Worm (Caenorhabditis elegans) whole organism, L4 larva: ENCODE measurements around the gene K03B4.2.
A peak's percentile ranks its signal among the peaks of the same experiment; 100 is the strongest.

Experiments
- F37D6.2 ChIP-seq: sonication (generic microtip); optimal IDR thresholded peaks from 2 replicates; lab custom pipeline; 2016; ENCODE audit warnings: mild to moderate bottlenecking, missing genetic modification characterization, missing compliant biosample characterization
- T26A8.4 ChIP-seq: fragments of 200-800 bp; sonication (Bioruptor generic); IDR thresholded peaks from 2 replicates; pipeline ENCODE4 v1.3.6; 2022; ENCODE audit warnings: missing genetic modification characterization, missing compliant biosample characterization
- aha-1 ChIP-seq: fragments of 150-350 bp; peaks from one replicate; lab custom pipeline; 2014; ENCODE audit warnings: missing biosample characterization, missing genetic modification characterization
- ama-1 ChIP-seq: fragments of 150-350 bp; optimal IDR thresholded peaks from 2 replicates; lab custom pipeline; 2014; ENCODE audit warnings: inconsistent platforms, mixed read lengths
- ceh-20 ChIP-seq: fragments of 200-800 bp; sonication (Bioruptor generic); IDR thresholded peaks from 2 replicates; pipeline ENCODE4 v1.3.6; 2022; ENCODE audit warnings: missing genetic modification reagents, missing genetic modification characterization, missing compliant biosample characterization
- ceh-28 ChIP-seq: fragments of 150-350 bp; optimal IDR thresholded peaks from 2 replicates; lab custom pipeline; 2014; ENCODE audit warnings: missing biosample characterization, missing genetic modification reagents, missing genetic modification characterization
- cey-2 ChIP-seq: sonication (generic microtip); optimal IDR thresholded peaks from 3 replicates; lab custom pipeline; 2017; ENCODE audit warnings: missing genetic modification characterization, mild to moderate bottlenecking, missing compliant biosample characterization, antibody characterized with exemption, borderline replicate concordance; ENCODE audit not compliant: insufficient read depth
- daf-12 ChIP-seq: fragments of 150-350 bp; optimal IDR thresholded peaks from 2 replicates; lab custom pipeline; 2014; ENCODE audit warnings: missing biosample characterization, missing genetic modification reagents, missing genetic modification characterization
- daf-16 ChIP-seq, 3 experiments: sonication (generic microtip); optimal IDR thresholded peaks; 2 replicates each; lab custom pipeline; 2016 to 2017; ENCODE audit warnings: missing genetic modification characterization in 3 of 3, missing genetic modification reagents in 3 of 3, mild to moderate bottlenecking in 2 of 3, missing compliant biosample characterization in 2 of 3, missing biosample characterization in 1 of 3, moderate library complexity in 1 of 3
- dmd-6 ChIP-seq: fragments of 200-800 bp; sonication (Bioruptor generic); IDR thresholded peaks from 2 replicates; pipeline ENCODE4 v1.3.6; 2022; ENCODE audit warnings: missing genetic modification reagents, missing genetic modification characterization, missing compliant biosample characterization
- dmd-9 ChIP-seq: fragments of 200-800 bp; sonication (Bioruptor generic); IDR thresholded peaks from 2 replicates; pipeline ENCODE4 v1.3.6; 2022; ENCODE audit warnings: missing genetic modification reagents, missing genetic modification characterization, missing compliant biosample characterization
- dpl-1 ChIP-seq: fragments of 150-350 bp; optimal IDR thresholded peaks from 2 replicates; lab custom pipeline; 2014; ENCODE audit warnings: missing biosample characterization, missing genetic modification reagents, missing genetic modification characterization
- duxl-1 ChIP-seq: sonication (generic microtip); optimal IDR thresholded peaks from 2 replicates; lab custom pipeline; 2016; ENCODE audit warnings: mild to moderate bottlenecking, missing genetic modification characterization, moderate library complexity, missing compliant biosample characterization; ENCODE audit not compliant: poor library complexity
- hlh-11 ChIP-seq: fragments of 200-800 bp; sonication (Bioruptor generic); optimal IDR thresholded peaks from 2 replicates; lab custom pipeline; 2018; ENCODE audit warnings: mild to moderate bottlenecking, missing genetic modification characterization, missing compliant biosample characterization
- hlh-30 ChIP-seq: sonication (generic microtip); optimal IDR thresholded peaks from 2 replicates; lab custom pipeline; 2017; ENCODE audit warnings: antibody characterized with exemption, mild to moderate bottlenecking, missing genetic modification characterization, missing compliant biosample characterization; ENCODE audit not compliant: insufficient read depth
- hmg-1.1 ChIP-seq: fragments of 200-800 bp; sonication (Bioruptor generic); IDR thresholded peaks from 2 replicates; pipeline ENCODE4 v1.3.6; 2022; ENCODE audit warnings: missing genetic modification reagents, missing genetic modification characterization, missing compliant biosample characterization
- lin-1 ChIP-seq: fragments of 200-800 bp; sonication (Bioruptor generic); IDR thresholded peaks from 2 replicates; pipeline ENCODE4 v1.3.6; 2022; ENCODE audit warnings: missing genetic modification reagents, missing genetic modification characterization, missing compliant biosample characterization
- lin-38 ChIP-seq: fragments of 200-800 bp; sonication (Bioruptor generic); IDR thresholded peaks from 2 replicates; pipeline ENCODE4 v1.3.6; 2022; ENCODE audit warnings: missing genetic modification reagents, missing genetic modification characterization, missing compliant biosample characterization
- lsy-2 ChIP-seq, 2 experiments: fragments of 150-350 bp in 1 of 2; sonication (generic microtip) in 1 of 2; optimal IDR thresholded peaks; 2 replicates each; lab custom pipeline; 2014 to 2017; ENCODE audit warnings: missing biosample characterization in 2 of 2, missing genetic modification characterization in 2 of 2
- mdl-1 ChIP-seq, 2 experiments: fragments of 150-350 bp in 1 of 2; sonication (generic microtip) in 1 of 2; optimal IDR thresholded peaks; 2 replicates each; lab custom pipeline; 2014 to 2017; ENCODE audit warnings: missing biosample characterization in 2 of 2, missing genetic modification characterization in 2 of 2
- mep-1 ChIP-seq: fragments of 150-350 bp; sonication (generic microtip); optimal IDR thresholded peaks from 3 replicates; lab custom pipeline; 2014; ENCODE audit warnings: missing biosample characterization, missing genetic modification characterization
- mes-2 ChIP-seq: sonication (generic microtip); optimal IDR thresholded peaks from 2 replicates; lab custom pipeline; 2016; ENCODE audit warnings: missing genotype, mild to moderate bottlenecking, missing genetic modification characterization, missing compliant biosample characterization; ENCODE audit not compliant: poor library complexity, severe bottlenecking
- mxl-3 ChIP-seq: fragments of 200-800 bp; sonication (Bioruptor generic); optimal IDR thresholded peaks from 2 replicates; lab custom pipeline; 2018; ENCODE audit warnings: mild to moderate bottlenecking, missing genetic modification characterization, missing compliant biosample characterization
- nhr-102 ChIP-seq: sonication (generic microtip); optimal IDR thresholded peaks from 2 replicates; lab custom pipeline; 2016; ENCODE audit warnings: mild to moderate bottlenecking, missing genetic modification characterization, moderate library complexity, missing compliant biosample characterization
- nhr-28 ChIP-seq: fragments of 150-350 bp; optimal IDR thresholded peaks from 2 replicates; lab custom pipeline; 2014; ENCODE audit warnings: missing biosample characterization, missing genetic modification characterization
- nhr-41 ChIP-seq: fragments of 200-800 bp; sonication (Bioruptor generic); IDR thresholded peaks from 2 replicates; pipeline ENCODE4 v1.3.6; 2022; ENCODE audit warnings: missing genetic modification reagents, missing genetic modification characterization, missing compliant biosample characterization
- nhr-6 ChIP-seq: fragments of 150-350 bp; optimal IDR thresholded peaks from 2 replicates; lab custom pipeline; 2014; ENCODE audit warnings: missing biosample characterization, missing genetic modification characterization
- pha-4 ChIP-seq, 2 experiments: fragments of 150-350 bp in 1 of 2; fragments of 200-800 bp in 1 of 2; sonication (Bioruptor generic) in 1 of 2; IDR thresholded peaks in 1 of 2; optimal IDR thresholded peaks in 1 of 2; 2 replicates each; pipeline versions ENCODE4 v1.3.6 to Lab custom; 2014 to 2022; ENCODE audit warnings: missing genetic modification characterization in 2 of 2, missing genetic modification reagents in 2 of 2, missing biosample characterization in 1 of 2, missing compliant biosample characterization in 1 of 2
- rbr-2 ChIP-seq: sonication (generic microtip); optimal IDR thresholded peaks from 2 replicates; lab custom pipeline; 2016; ENCODE audit warnings: missing genotype, missing genetic modification characterization, missing compliant biosample characterization
- saeg-2 ChIP-seq: fragments of 200-800 bp; sonication (Bioruptor generic); IDR thresholded peaks from 2 replicates; pipeline ENCODE4 v1.3.6; 2022; ENCODE audit warnings: missing genetic modification reagents, missing genetic modification characterization, missing compliant biosample characterization
- sdz-12 ChIP-seq: fragments of 200-800 bp; sonication (Bioruptor generic); optimal IDR thresholded peaks from 2 replicates; lab custom pipeline; 2018; ENCODE audit warnings: mild to moderate bottlenecking, missing genetic modification characterization, missing compliant biosample characterization
- spr-1 ChIP-seq: sonication (generic microtip); optimal IDR thresholded peaks from 2 replicates; lab custom pipeline; 2016; ENCODE audit warnings: mild to moderate bottlenecking, missing genetic modification characterization, missing compliant biosample characterization
- unc-130 ChIP-seq: sonication (generic microtip); optimal IDR thresholded peaks from 2 replicates; lab custom pipeline; 2016; ENCODE audit warnings: missing genetic modification reagents, missing genetic modification characterization, missing compliant biosample characterization
- unc-62 ChIP-seq, 3 experiments: fragments of 150-350 bp in 1 of 3; sonication (generic microtip); optimal IDR thresholded peaks in 2 of 3; peaks in 1 of 3; 1 replicate in 1 of 3; 2 replicates in 2 of 3; lab custom pipeline; 2014 to 2017; ENCODE audit warnings: missing biosample characterization in 3 of 3, missing genetic modification characterization in 3 of 3, missing genetic modification reagents in 3 of 3, missing genotype in 1 of 3
- zag-1 ChIP-seq: fragments of 150-350 bp; optimal IDR thresholded peaks from 2 replicates; lab custom pipeline; 2014; ENCODE audit warnings: missing biosample characterization, missing genetic modification characterization
- zip-2 ChIP-seq: fragments of 150-350 bp; optimal IDR thresholded peaks from 2 replicates; lab custom pipeline; 2014; ENCODE audit warnings: missing biosample characterization, missing genetic modification characterization

K03B4.2 gene

DNA sequence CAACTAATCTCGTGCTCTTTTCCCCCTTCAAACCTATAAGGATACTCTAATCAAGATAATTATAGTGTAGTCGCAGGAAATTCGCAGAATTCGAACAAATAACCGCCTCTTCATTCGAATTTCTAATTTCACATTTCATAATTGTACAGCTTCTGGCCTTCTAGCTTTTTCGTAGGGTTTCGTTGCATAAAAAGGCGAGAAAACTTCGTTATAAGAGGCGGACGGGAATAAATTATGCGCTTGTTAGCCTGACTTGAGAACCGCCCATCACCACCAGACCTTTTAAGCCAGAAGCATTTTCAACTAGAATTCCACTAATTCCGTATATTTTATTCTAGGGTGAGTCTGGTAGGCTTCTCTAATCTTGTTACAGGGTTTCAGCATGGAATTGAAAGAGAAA is 6.1 kb upstream of the K03B4.2 start, which contains the start of gene K03B4.4:
Gene K03B4.4 (plus strand): TSS at position 301 of the 400 bp plus-strand sequence.
- TF ChIP-seq hlh-30 (tag; lab: Kevin White, UChicago) (no peak), daf-16 (GFP tag; optimal IDR thresholded peaks at IDR 0.05; lab: Kevin White, UChicago) (no peak), daf-16 (tag; optimal IDR thresholded peaks at IDR 0.05; lab: Kevin White, UChicago) (no peak), ama-1 (no peak), lsy-2 (tag; optimal IDR thresholded peaks at IDR 0.05; lab: Kevin White, UChicago) (no peak), T26A8.4 (GFP tag; lab: Robert Waterston, UW) (no peak), pha-4 (GFP tag; IDR thresholded peaks at IDR 0.05; lab: Robert Waterston, UW) (no peak), pha-4 (tag; optimal IDR thresholded peaks at IDR 0.05; lab: Kevin White, UChicago) (no peak), ceh-28 (tag; lab: Kevin White, UChicago) (no peak), unc-62 (GFP tag; optimal IDR thresholded peaks at IDR 0.05 in 1 of 2; lab: Kevin White, UChicago) (no peak), unc-62 (tag; optimal IDR thresholded peaks at IDR 0.05; lab: Kevin White, UChicago) (no peak)
- TF ChIP-seq, all 104 proteins: peak for 0

DNA sequence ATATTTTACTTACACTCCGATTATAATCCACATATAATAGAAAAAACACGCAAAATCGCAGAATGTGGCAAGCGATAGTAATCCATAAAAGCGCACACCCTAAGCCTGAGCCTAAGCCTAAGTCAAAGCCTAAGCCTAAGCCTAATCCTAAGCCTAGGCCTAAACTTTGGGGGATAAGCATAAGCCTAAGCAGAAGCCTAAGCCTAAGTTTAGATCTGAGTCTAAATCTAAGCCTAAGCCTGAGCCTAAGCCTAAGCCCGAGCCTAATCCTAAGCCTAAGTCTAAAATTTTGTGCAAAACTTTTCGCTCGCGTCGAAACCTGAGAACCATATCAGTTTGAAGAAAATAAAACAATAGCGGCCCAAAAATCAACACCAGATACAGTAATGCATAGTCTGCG is 3.7 kb upstream of the K03B4.2 start:
- TF ChIP-seq cey-2 (tag; lab: Kevin White, UChicago) (no peak), F37D6.2 (tag; lab: Kevin White, UChicago) (no peak), nhr-6 (no peak), aha-1 (tag; lab: Kevin White, UChicago) (no peak), zag-1 (no peak), saeg-2 (no peak), unc-62 (GFP tag; optimal IDR thresholded peaks at IDR 0.05 in 1 of 2; lab: Kevin White, UChicago) (peak in 1 of 2 experiments; percentile 7), unc-62 (tag; optimal IDR thresholded peaks at IDR 0.05; lab: Kevin White, UChicago) (no peak)

DNA sequence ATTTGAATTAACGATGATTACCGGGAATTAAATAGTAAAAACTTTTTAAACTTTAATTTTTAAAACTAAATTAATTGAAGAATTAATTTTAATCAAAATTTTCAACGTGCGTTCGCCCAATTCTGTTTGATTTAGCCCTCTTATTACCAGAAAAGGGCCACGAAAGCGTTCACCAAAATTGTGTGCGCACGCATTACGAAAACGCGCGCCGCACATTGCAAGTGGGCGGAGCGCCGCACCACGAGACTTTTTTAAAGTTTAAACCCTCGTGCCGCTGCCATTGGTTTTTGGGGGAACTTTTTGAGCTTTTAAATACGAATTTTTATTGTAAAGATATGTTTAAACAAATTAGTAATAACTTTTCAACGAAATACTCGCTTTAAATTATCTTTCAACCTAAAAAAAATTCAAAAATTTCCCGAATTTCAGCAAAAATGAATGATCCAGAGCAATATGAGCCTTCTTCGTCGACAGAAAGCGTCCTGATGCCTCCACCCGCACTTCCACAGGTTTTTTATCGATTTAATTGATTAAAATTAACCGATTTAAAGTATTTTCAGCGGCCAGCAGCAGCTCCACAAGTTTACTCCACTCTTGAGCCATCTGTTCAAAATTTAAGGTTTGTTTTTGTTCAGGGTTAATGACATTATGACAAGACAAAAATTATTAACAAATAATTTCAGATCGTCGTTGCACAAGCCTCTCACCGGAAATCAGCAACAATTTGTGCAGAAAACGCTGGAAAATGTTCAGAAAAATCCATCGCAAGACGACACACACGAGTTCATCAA is 919 bp upstream of the K03B4.2 start, which contains the start of gene taf-10:
Gene taf-10 (plus strand): TSS at position 424 of the 791 bp plus-strand sequence.
- TF ChIP-seq pha-4 (GFP tag; IDR thresholded peaks at IDR 0.05; lab: Robert Waterston, UW) (peak; percentile 11; the same call in 1 of the 2 replicates), pha-4 (tag; optimal IDR thresholded peaks at IDR 0.05; lab: Kevin White, UChicago) (no peak), nhr-28 (no peak), daf-12 (no peak), mdl-1 (tag; optimal IDR thresholded peaks at IDR 0.05; lab: Kevin White, UChicago) (peak; percentile 75 to 88), dpl-1 (peak; percentile 36), mes-2 (peak; percentile 81), nhr-6 (peak; percentile 33), hlh-30 (tag; lab: Kevin White, UChicago) (peak; percentile 98), duxl-1 (peak; percentile 2), hmg-1.1 (GFP tag; lab: Robert Waterston, UW) (peak; percentile 68; the same call in 1 of the 2 replicates), mxl-3 (GFP tag; lab: Kevin White, UChicago) (peak; percentile 25), hlh-11 (tag; lab: Kevin White, UChicago) (peak; percentile 41), mep-1 (tag; lab: Kevin White, UChicago) (peak; percentile 40), ceh-20 (GFP tag; lab: Robert Waterston, UW) (no peak), lsy-2 (tag; optimal IDR thresholded peaks at IDR 0.05; lab: Kevin White, UChicago) (peak in 1 of 2 experiments; percentile 60), lin-38 (peak; percentile 44), rbr-2 (peak; percentile 37), lin-1 (no peak), dmd-6 (peak; percentile 24; the same call in 1 of the 2 replicates), dmd-9 (GFP tag; lab: Robert Waterston, UW) (no peak)

DNA sequence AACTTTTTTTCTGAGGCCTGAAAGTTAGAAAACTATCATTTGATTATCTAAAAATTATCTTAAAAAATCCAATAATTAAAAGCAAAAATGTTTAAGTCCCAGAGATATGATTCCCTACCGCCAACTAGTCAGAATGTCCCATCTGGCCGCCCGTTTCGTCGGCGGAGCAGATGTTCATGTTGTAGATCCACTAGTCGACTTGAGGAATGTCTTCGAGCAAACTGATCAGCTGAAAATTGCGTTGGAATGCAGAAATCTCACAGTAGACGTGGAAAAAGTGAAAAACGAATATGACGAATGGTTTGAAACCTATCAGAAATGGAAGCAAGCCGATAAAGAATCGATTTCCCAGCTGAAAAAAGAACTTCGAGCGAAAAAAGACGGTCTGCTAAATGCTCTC is 1.4 kb downstream of the K03B4.2 start, which contains the start of gene K03B4.1:
Gene K03B4.1 (plus strand): TSS at position 97 of the 400 bp plus-strand sequence.
- peak; percentile 30; the same call in 1 of the 2 replicates for TF ChIP-seq T26A8.4 (GFP tag; lab: Robert Waterston, UW)
- TF ChIP-seq zip-2 = no peak
- no peak for TF ChIP-seq nhr-41 (GFP tag; lab: Robert Waterston, UW)
- no peak for TF ChIP-seq unc-130 (GFP tag; lab: Kevin White, UChicago)
- TF ChIP-seq spr-1 (tag; lab: Kevin White, UChicago) = no peak
- peak in 1 of 2 experiments; percentile 14 for TF ChIP-seq lsy-2 (tag; optimal IDR thresholded peaks at IDR 0.05; lab: Kevin White, UChicago)
- peak; percentile 11 for TF ChIP-seq nhr-102 (tag; lab: Kevin White, UChicago)
- 0 out of 2 replicates have a peak, but pooled peaks have one; percentile 30 for TF ChIP-seq saeg-2
- peak; percentile 42 for TF ChIP-seq ama-1
- peak; percentile 72 for TF ChIP-seq sdz-12
